Fruit fly (Drosophila melanogaster): ENCODE measurements around the gene Asciz.

Gene Asciz

DNA sequence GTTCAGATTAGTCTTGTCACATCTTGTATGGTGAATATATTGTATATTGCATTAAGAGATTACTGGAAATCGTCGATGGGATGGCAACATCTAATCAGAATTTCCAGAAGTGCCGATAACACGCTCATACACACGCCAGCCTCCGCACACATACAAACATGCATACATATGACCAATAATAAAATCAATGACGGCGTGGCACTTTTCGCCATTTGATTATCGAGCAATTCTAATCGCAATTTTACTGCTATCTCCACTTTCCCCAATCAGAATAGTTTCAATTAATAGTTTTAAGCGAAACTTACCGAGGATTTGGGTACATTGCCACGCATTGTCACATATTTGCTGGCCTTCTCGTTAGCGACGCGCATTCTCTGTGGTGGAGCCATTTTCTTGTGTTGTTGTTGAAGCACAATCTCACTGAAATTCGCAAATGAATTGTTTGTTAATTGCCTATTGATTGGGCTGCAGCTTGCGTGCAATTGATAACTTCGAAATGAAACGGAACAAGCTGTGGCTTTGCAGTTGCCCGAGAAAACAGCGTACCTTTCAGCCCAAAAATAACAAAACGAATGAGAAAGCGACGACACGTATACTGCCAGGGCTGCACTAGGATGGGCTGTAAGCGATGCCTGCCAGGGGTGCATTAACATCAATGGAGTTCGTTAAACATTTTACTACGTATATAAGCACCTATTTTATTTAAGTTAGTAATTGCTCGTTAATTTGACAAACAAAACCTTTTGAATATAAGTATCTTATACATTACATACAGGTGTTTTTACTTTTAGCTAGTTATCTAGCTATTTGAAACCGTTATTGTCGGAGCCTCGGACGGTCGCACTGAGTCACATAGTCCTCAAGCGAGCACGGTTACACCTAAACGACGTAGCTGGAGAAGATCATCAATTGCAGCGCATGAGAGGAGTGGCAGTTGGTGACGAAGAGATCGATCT, 32.7 kb upstream of the Asciz start, which contains the start of the genes CG32276 and gry (continued):
- TF ChIP-seq CG3847 (GFP tag; IDR thresholded peaks at IDR 0.05) (peak; percentile 83), Rfx (GFP tag; IDR thresholded peaks at IDR 0.05) (peak; percentile 77), stwl (tag; optimal IDR thresholded peaks at IDR 0.05) (peak; percentile 60), chn (GFP tag; optimal IDR thresholded peaks at IDR 0.05) (peak; percentile 77), lola (GFP tag; optimal IDR thresholded peaks at IDR 0.05) (peak in 1 of 3 experiments; percentile 71), Scr (GFP tag; IDR thresholded peaks at IDR 0.05; ENCODE audit: partially characterized antibody) (peak; percentile 53), GATAe (GFP tag; conservative IDR thresholded peaks at IDR 0.05) (no peak), knrl (GFP tag; IDR thresholded peaks at IDR 0.05; ENCODE audit: partially characterized antibody) (peak; percentile 62), sens-2 (GFP tag; IDR thresholded peaks at IDR 0.05) (peak; percentile 55; the same call in 1 of the 2 replicates), CG6254 (GFP tag; optimal IDR thresholded peaks at IDR 0.05) (no peak), mam (GFP tag; optimal IDR thresholded peaks at IDR 0.05) (peak; percentile 79), HLH54F (GFP tag; optimal IDR thresholded peaks at IDR 0.05) (peak; percentile 85), Sox100B (GFP tag; optimal IDR thresholded peaks at IDR 0.05) (no peak), grau (tag; optimal IDR thresholded peaks at IDR 0.05) (no peak), Eip74EF (GFP tag; optimal IDR thresholded peaks at IDR 0.05) (no peak), Doc3 (GFP tag; IDR thresholded peaks at IDR 0.05; ENCODE audit: partially characterized antibody) (no peak), Dbx (GFP tag; IDR thresholded peaks at IDR 0.05) (peak; percentile 69; the same call in 1 of the 3 replicates), sna (GFP tag; IDR thresholded peaks at IDR 0.05; ENCODE audit: partially characterized antibody) (no peak), kay (GFP tag; optimal IDR thresholded peaks at IDR 0.05) (peak; percentile 83), CG8290 (GFP tag; optimal IDR thresholded peaks at IDR 0.05) (no peak), CG8290 (tag; optimal IDR thresholded peaks at IDR 0.05) (peak in 1 of 2 experiments; percentile 15), ara (GFP tag; IDR thresholded peaks at IDR 0.05) (peak; percentile 46; the same call in 1 of the 2 replicates), pho (GFP tag; optimal IDR thresholded peaks at IDR 0.05) (peak; percentile 79), CG1792 (GFP tag; optimal IDR thresholded peaks at IDR 0.05) (no peak), Fer3 (tag; optimal IDR thresholded peaks at IDR 0.05) (peak; percentile 72), ato (GFP tag; IDR thresholded peaks at IDR 0.05; ENCODE audit: partially characterized antibody) (no peak), CG18476 (GFP tag; optimal IDR thresholded peaks at IDR 0.05) (peak; percentile 71), Dfd (GFP tag; optimal IDR thresholded peaks at IDR 0.05) (no peak), salm (tag; optimal IDR thresholded peaks at IDR 0.05) (peak; percentile 26), CG2712 (tag; optimal IDR thresholded peaks at IDR 0.05) (peak; percentile 85), jigr1 (GFP tag; IDR thresholded peaks at IDR 0.05) (no peak), CG17328 (GFP tag; IDR thresholded peaks at IDR 0.05) (peak; percentile 78), pan (optimal IDR thresholded peaks at IDR 0.05) (no peak), pan (GFP tag; optimal IDR thresholded peaks at IDR 0.05 in 1 of 2, IDR thresholded peaks at IDR 0.05 in 1 of 2) (peak in 1 of 2 experiments; percentile 29), sob (GFP tag; IDR thresholded peaks at IDR 0.05) (peak; percentile 82), CG10979 (tag; optimal IDR thresholded peaks at IDR 0.05) (peak; percentile 71), CG12219 (GFP tag; optimal IDR thresholded peaks at IDR 0.05) (peak; percentile 51), CG3726 (GFP tag; IDR thresholded peaks at IDR 0.05) (0 out of 3 replicates have a peak, but pooled peaks have one; percentile 55), gce (GFP tag; IDR thresholded peaks at IDR 0.05) (no peak), CG2129 (GFP tag; IDR thresholded peaks at IDR 0.05; ENCODE audit: partially characterized antibody) (no peak), cwo (GFP tag; optimal IDR thresholded peaks at IDR 0.05) (peak; percentile 61), CG12236 (GFP tag; optimal IDR thresholded peaks at IDR 0.05) (peak; percentile 41), CG10462 (GFP tag; optimal IDR thresholded peaks at IDR 0.05) (peak; percentile 66), sim (GFP tag; IDR thresholded peaks at IDR 0.05) (no peak), br (optimal IDR thresholded peaks at IDR 0.05) (no peak), CG34376 (GFP tag; optimal IDR thresholded peaks at IDR 0.05) (peak; percentile 75), her (GFP tag; optimal IDR thresholded peaks at IDR 0.05) (peak; percentile 71), CG18011 (GFP tag; optimal IDR thresholded peaks at IDR 0.05) (peak; percentile 49)
